Worm (Caenorhabditis elegans): Measurements from ENCODE around the gene ceh-38.

The ceh-38 gene

DNA sequence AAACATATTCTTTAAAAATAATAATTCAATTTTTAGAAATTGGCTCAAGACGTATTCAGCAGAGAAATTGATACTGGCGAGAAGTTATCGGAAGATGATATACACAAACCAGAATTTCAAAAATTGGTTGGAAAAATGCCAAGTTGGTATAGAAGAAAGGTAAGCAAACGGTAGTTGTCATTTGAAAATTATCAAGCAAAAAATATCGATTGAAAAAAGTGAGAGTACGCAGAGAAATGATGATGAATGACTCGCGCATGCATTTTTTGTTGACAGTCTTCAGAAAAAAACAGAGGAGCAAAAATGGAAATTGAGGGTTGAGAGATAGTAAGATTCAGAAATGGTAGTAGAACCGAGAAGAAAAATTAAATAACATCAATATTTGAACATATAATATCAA lies 18.3 kb upstream of the ceh-38 start:
- no peak for TF ChIP-seq unc-62 (GFP tag; optimal IDR thresholded peaks at IDR 0.05)

DNA sequence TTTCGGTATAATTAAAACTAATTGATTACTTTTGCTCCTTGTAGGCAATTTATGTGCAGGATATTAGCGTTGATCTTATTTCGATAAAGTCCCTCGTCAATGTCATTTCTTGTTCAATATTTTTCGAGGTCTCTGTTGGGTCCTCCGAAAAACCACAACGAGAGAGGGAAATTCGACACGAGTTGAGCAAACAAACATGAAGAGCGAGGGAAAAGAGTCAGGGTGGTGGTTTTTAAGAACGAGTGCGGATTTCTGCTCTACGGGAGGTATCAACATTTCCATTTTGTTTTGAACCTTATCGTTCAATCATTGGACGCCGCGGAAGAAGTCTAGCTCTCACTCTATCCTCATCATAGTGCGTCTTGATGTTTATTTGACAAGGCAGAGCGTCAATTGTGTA lies 16.6 kb upstream of the ceh-38 start:
- TF ChIP-seq unc-62 (GFP tag; optimal IDR thresholded peaks at IDR 0.05) = no peak

DNA sequence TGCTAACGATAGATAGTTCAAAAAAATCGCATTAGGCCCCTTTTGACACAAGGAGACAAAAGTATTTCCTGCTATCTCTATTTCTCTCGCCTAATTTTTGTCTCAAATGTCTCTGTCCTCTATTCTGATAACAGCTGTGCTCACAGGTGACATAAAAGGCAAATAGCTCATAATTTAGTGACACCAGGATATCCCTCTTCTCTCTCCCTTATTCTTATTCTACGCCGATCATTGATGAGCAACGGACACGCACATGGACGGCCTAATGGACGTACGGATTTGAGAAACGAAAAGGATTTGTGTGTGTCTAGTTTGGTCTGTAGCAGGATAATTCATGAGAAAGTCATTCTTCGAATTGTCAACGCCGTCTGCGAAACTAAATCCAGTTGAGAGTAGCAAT lies 15.4 kb upstream of the ceh-38 start:
- no peak for TF ChIP-seq unc-62 (GFP tag; optimal IDR thresholded peaks at IDR 0.05)

DNA sequence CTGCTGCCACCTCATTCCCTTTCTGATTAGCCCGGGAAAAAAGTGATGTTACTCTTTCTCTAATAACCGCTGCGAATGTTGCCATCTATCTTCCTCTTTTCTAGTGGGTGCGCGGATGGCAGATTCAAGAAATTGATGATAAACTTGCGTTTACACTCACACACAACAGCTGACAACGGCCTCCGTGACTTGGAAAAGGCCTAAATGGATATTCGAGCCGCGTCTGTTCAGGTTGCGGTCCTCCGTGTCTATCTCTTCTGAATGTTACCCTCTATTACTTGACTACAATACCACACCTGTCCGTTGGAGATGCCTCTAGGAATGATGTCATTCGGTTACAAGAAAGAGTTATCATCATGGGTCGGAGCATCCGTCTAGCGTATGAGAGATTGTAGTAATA lies 14.8 kb upstream of the ceh-38 start:
- no peak for TF ChIP-seq unc-62 (GFP tag; optimal IDR thresholded peaks at IDR 0.05)

DNA sequence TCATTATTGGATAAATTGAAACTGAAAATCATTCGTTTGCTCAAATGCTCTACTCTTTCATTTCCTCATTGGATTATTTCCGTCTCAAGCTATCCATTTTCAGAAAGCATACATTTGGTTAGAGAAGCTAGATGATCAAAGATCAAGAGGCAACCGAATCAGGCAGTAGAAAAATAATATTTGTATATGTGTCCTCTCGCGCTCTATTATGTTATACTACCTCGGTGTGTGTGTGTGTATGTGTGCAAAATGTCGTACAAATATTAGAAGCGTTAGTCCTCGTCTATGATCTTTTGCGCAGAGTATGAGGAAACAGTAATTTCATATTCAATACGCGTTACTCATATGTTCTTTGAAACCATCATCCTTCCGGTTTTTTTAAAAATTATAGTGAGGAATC lies 14.3 kb upstream of the ceh-38 start:
- TF ChIP-seq unc-62 (GFP tag; optimal IDR thresholded peaks at IDR 0.05) = no peak

DNA sequence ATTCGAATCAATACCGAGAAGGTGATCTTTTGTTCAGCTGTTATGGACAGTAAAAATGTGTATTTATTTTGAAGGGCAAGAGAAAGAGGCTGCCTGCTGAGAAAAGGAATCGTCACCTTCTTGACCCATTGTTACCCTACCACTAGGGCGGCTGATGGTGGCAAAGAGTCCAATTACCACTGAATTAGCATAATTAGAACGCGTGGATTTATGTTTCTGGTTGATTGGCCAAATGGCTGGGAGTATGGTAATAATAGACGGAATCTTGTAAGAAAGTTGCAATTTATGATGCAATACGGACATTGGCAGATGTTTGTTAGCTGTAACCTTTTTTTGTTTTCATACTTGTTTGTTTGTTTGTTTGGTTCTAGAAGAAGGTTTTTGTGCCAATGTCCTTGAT lies 11.5 kb upstream of the ceh-38 start:
- no peak for TF ChIP-seq unc-62 (GFP tag; optimal IDR thresholded peaks at IDR 0.05)

DNA sequence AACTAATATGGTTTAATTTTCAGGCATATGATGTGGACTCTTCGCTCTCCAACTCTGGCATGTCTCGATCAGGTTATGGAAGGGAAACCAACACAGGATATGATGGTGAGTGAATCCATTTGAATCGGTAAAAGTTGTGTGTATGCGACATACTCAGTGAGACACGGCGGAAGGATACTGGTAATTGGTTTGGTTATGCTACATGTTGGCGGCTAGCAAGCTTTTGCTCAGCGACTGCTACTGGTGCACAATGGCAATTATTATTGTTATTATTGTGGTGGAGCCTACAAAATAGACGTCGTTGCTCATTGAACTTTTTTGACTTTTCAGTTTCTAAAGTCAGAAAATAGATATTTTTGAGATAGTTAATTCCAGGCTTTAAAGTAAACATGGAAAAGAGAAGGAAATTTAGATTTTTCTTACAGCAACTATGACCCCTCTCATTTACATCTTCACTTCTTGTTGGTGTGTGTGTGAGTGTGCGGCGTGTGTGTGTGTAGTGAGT lies 10.5 kb upstream of the ceh-38 start:
- TF ChIP-seq unc-62 (GFP tag; optimal IDR thresholded peaks at IDR 0.05) = no peak

DNA sequence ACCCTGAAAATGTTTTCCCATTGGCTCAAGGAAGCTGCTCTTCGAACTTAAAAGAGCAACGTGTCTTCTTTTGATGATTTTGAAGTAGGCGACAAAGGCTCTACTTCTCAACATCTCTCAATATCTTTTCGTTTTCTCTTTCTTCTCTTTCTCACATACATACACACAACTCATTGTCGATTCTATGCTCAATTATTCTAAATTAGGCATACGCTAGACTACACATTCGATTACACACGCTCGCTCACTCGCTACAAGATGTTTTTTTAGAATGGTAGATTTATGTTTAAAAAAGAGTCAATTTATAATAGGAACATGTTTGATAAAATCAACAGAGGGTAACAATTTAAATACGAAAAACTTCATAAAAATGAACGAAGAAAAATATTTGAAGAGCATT lies 9.8 kb upstream of the ceh-38 start:
- TF ChIP-seq unc-62 (GFP tag; optimal IDR thresholded peaks at IDR 0.05) = no peak

DNA sequence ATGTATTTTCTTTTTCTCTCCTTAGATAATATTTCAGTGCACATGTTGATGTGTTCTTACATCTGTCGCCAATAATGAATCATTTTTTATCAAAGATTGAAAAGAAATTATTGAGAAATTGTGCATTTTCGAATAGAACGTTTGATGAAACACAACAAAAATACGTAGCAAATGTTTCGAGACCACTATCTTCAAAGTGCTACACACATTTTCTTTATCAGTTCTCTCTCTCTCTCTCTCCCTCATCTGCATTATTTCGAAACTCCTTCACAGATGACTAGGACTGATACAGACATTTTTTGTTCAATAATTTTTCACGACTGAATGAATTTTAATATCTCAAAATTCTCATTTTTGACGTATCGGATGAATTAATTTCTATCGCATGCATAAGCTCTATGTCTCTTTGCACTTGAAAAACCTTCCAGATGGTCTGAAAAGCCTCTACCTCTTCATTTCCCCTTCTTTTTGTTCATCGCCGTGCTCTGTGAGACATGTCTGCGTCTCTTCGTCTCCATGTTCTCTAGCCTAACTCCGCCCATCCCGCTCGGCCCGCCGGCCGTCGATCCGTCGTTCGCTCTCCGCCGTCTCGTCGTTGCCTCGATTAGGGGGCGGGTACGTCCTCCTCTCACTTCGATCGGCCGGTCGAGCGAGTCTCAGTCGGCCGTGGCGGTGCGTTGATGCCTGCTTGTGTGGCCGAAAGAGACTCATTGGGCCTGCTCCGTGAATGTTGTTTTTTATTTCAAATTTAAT lies 7.9 kb upstream of the ceh-38 start:
- TF ChIP-seq unc-62 (GFP tag; optimal IDR thresholded peaks at IDR 0.05) = no peak

DNA sequence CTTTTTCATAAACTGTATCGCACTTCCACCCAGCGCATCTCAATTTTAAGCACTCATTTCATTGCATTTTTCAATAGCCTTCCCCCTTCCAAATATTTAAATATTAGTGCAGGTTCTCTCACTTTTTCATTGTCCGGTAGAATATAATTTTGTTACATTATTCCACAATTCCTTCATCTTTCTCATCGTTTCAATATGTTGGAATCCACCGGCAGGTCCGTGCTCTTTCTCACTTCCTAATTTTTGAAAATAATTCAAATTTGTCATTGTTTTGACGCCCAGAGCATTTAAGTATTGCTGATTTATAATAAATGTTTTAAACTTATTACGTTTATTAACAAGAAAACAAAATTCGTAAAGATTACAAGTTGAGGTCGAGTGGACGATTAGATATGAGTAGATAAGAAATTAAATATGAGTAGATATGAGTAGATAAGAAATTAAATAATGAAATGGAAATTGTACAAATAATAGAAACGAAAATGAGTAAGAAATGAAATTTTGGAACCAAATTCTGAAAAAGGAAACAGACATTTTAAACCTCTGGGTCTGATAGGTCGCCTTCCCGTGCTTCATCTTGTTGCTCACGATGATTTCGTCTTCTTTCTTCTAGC lies 3.9 kb downstream of the ceh-38 start:
- no peak for TF ChIP-seq unc-62 (GFP tag; optimal IDR thresholded peaks at IDR 0.05)

DNA sequence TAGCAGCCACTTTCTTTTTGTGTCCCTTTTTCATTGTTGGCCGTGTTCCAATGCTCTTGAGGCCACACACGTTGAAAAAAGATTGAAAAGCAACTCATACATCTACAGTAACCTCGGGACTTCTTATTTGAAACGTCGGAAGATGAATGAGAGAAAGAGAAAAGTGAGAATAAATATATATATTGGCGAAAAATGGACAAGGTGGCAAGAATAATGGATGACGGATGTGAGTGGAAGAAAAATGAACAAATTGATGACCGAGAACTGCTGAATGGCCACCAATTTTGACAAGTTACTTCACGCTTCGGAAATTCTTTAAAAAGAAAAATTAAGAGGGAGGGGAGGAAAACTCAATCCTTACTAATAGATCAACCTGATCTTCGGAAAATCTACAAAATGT lies 6.8 kb downstream of the ceh-38 start:
- no peak for TF ChIP-seq unc-62 (GFP tag; optimal IDR thresholded peaks at IDR 0.05)

DNA sequence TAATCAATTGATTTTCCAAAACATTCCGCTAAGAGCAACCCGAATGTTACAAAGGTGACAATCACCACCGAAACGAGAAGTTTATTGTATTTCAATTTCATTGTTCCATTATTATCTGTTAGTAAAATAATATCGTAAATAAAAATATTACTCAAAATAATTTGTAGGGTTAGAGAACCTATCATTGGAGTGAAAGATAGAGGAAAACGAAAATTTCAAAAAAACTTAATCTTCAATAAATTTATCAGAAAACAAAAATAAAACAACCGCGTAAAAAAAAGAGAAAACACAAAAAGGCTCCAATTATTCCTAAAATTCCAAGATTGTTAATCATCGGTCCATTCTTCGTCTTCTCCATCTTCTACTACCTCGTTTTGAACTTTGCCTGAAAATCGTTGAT lies 14.2 kb downstream of the ceh-38 start, which contains the start of gene tra-2:
tra-2 (minus strand) TSS at position 101 of the 400 bp plus-strand sequence.
- no peak for TF ChIP-seq unc-62 (GFP tag; optimal IDR thresholded peaks at IDR 0.05)

DNA sequence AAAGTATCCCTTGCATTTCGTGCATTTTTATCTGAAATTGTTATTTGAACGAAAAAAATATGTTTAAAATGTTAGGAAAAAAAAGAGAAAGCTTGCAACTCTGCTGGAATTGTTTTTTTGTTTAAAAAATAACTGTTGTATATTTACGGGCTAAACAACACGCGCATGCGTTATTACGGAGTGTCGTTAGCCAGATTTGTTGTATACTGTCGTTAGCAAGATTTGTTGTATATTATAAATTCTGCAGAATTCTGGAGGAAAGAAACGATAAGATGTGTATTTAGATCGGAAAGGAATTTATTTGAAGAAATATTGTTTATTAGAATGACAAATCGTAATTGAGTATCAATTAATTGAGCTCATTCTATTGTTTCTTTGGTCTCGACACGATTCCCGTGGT lies 16.3 kb downstream of the ceh-38 start, which contains the start of gene eif-2Bgamma:
eif-2Bgamma (minus strand) TSS at position 31 of the 400 bp plus-strand sequence.
- TF ChIP-seq unc-62 (GFP tag; optimal IDR thresholded peaks at IDR 0.05) = no peak

DNA sequence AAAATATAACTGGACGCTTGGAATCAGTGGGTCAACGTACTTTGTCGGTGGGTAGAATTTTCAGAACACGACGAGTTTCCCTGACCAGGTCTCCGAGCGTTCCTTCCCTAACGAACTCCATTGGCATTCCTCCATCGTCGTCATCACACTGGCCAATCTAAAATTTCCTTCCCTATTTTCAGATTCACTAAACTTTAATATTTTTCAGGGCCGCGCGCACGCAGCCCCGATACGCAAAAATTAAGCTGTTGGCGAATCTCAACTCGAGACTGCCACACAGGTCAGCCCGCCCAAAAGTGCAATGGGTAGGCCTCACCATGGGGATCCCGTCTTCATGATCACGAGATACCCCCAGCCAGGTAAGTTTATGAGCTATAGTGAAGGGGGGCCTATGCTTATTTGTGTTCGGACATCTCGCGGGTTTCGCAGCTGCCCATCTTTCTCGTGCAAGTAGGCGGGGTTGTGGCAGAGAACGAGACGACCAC lies 16.9 kb downstream of the ceh-38 start:
- TF ChIP-seq unc-62 (GFP tag; optimal IDR thresholded peaks at IDR 0.05) = no peak

DNA sequence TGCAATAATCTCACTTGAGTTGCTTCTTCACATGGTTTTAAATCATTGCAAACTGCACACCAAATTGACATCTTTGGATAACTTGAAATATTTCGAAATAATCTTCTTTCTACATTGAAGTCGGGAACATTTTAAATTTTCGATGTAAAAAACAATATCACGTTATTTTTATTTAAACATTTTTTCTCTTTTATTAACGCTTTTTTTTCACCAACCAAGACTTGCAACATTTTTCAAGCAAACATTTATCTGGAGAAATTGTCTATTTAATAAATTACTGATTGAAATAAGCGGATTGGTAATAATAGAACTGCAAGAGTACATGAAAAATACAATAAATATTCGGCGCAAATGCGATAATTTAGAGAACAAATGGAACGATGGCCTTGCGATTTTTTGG lies 19.2 kb downstream of the ceh-38 start, which contains the start of gene C15F1.5:
C15F1.5 (minus strand) TSS at position 101 of the 400 bp plus-strand sequence.
- TF ChIP-seq unc-62 (GFP tag; optimal IDR thresholded peaks at IDR 0.05) = no peak

DNA sequence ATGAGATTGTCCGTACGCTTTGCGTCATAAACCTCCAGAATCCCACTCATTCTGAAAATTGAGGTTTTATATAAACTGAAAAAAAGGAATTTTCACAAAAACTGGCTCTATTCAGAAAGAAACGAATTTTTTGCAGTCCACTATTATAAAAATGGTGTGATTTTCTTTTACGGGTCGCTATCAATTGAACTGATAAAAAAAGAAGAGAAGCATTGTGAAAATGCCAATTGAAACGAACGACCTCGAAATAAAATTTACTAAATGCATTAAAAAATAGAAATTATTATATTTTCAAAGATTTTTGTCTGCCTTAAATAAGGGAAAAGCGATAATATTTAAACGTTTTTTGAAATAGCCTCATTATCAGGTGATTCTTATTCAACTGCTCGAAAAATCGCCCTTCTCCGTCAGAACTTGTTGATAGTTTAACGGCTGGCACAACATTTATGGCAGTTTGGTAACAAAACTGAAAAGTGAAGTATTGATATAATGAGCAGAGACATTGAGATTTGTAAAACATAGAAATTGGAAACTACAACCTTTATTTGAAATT lies 20.9 kb downstream of the ceh-38 start, which contains the start of gene art-1:
art-1 (minus strand) TSS at position 51 of the 553 bp plus-strand sequence.
- TF ChIP-seq unc-62 (GFP tag; optimal IDR thresholded peaks at IDR 0.05) = no peak

DNA sequence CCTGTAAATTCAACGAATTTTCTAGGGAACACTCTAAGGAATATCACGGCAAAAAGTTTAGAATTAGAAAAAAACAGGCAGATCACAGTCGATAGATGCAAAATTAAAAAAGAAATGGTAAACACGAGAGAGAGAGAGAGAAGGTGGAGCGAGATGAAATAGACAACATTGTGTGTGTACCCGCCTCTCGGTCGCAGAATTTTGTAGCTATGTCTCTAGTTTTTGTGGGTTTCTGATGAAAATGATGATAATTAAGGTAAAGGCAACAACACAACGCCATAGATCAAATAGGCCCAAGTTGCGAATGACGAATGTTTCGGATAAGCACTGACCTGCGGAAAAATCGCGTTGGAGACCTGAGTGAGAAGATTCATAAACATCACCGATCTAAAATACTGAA lies 22.2 kb downstream of the ceh-38 start, which contains the start of gene sod-1:
sod-1 (minus strand) TSS at position 387 of the 400 bp plus-strand sequence.
- no peak for TF ChIP-seq unc-62 (GFP tag; optimal IDR thresholded peaks at IDR 0.05)

Data from whole organism, dauer.